Fruit fly (Drosophila melanogaster): Measurements from ENCODE around the gene Cyp9f3.

The Cyp9f3 gene

dm6 chr3R:12408160-12408559 is 9.4 kb upstream of the Cyp9f3 start, which contains the start of gene CG5196 (continued):
- TF ChIP-seq stc (GFP tag; IDR thresholded peaks at IDR 0.05) (0 out of 2 replicates have a peak, but pooled peaks have one; percentile 25), Blimp-1 (GFP tag; optimal IDR thresholded peaks at IDR 0.05) (no peak), ara (GFP tag; IDR thresholded peaks at IDR 0.05) (no peak), tgo (GFP tag; IDR thresholded peaks at IDR 0.05) (no peak), CG1832 (GFP tag; optimal IDR thresholded peaks at IDR 0.05) (no peak), CG12219 (GFP tag; optimal IDR thresholded peaks at IDR 0.05) (no peak), jing (GFP tag; optimal IDR thresholded peaks at IDR 0.05) (no peak), pb (GFP tag; optimal IDR thresholded peaks at IDR 0.05) (peak; percentile 26), yki (optimal IDR thresholded peaks at IDR 0.05) (no peak), wek (GFP tag; optimal IDR thresholded peaks at IDR 0.05) (peak; percentile 9), eyg (GFP tag; optimal IDR thresholded peaks at IDR 0.05) (no peak), CG31388 (GFP tag; optimal IDR thresholded peaks at IDR 0.05) (no peak), Hsf (GFP tag; optimal IDR thresholded peaks at IDR 0.05) (no peak), CG30403 (GFP tag; optimal IDR thresholded peaks at IDR 0.05) (no peak), NK7.1 (GFP tag; optimal IDR thresholded peaks at IDR 0.05) (no peak), CG8924 (tag; optimal IDR thresholded peaks at IDR 0.05) (peak; percentile 17), danr (GFP tag; IDR thresholded peaks at IDR 0.05) (no peak), Dad (GFP tag; optimal IDR thresholded peaks at IDR 0.05) (no peak), CG3065 (GFP tag; optimal IDR thresholded peaks at IDR 0.05) (no peak), CG13775 (GFP tag; optimal IDR thresholded peaks at IDR 0.05) (no peak), tna (GFP tag; IDR thresholded peaks at IDR 0.05; ENCODE audit: partially characterized antibody) (peak; percentile 52), Neu2 (GFP tag; optimal IDR thresholded peaks at IDR 0.05; ENCODE audit: borderline replicate concordance) (no peak), p53 (GFP tag; optimal IDR thresholded peaks at IDR 0.05) (no peak), klu (GFP tag; IDR thresholded peaks at IDR 0.05) (no peak), CG1024 (GFP tag; IDR thresholded peaks at IDR 0.05) (no peak), CG17802 (tag; optimal IDR thresholded peaks at IDR 0.05) (no peak), CG6765 (GFP tag; optimal IDR thresholded peaks at IDR 0.05) (no peak), cad (GFP tag; optimal IDR thresholded peaks at IDR 0.05) (no peak), Xbp1 (GFP tag; optimal IDR thresholded peaks at IDR 0.05) (peak; percentile 12), pzg (GFP tag; optimal IDR thresholded peaks at IDR 0.05) (peak; percentile 86), CG4404 (GFP tag; IDR thresholded peaks at IDR 0.05) (no peak), CG8388 (GFP tag; optimal IDR thresholded peaks at IDR 0.05) (no peak), dan (GFP tag; IDR thresholded peaks at IDR 0.05) (no peak), BEAF-32 (GFP tag; optimal IDR thresholded peaks at IDR 0.05) (peak; percentile 73), schlank (tag; optimal IDR thresholded peaks at IDR 0.05) (no peak), CG1529 (GFP tag; optimal IDR thresholded peaks at IDR 0.05) (no peak), lilli (GFP tag; optimal IDR thresholded peaks at IDR 0.05) (peak; percentile 11), CG10274 (GFP tag; optimal IDR thresholded peaks at IDR 0.05) (no peak), CG1603 (tag; optimal IDR thresholded peaks at IDR 0.05) (peak; percentile 76), CG10366 (GFP tag; IDR thresholded peaks at IDR 0.05) (no peak), CG12155 (GFP tag; optimal IDR thresholded peaks at IDR 0.05) (no peak), CG30431 (GFP tag; optimal IDR thresholded peaks at IDR 0.05) (no peak), CG18619 (GFP tag; optimal IDR thresholded peaks at IDR 0.05) (no peak), Elba2 (GFP tag; optimal IDR thresholded peaks at IDR 0.05) (no peak), dpn (GFP tag; optimal IDR thresholded peaks at IDR 0.05) (no peak), Hr39 (optimal IDR thresholded peaks at IDR 0.05) (no peak), fd64A (GFP tag; optimal IDR thresholded peaks at IDR 0.05) (no peak), CG18476 (GFP tag; optimal IDR thresholded peaks at IDR 0.05) (no peak), Dbx (GFP tag; IDR thresholded peaks at IDR 0.05) (no peak), zf30C (GFP tag; optimal IDR thresholded peaks at IDR 0.05) (no peak), Dip2 (GFP tag; IDR thresholded peaks at IDR 0.05) (no peak), pita (GFP tag; optimal IDR thresholded peaks at IDR 0.05) (no peak), dmrt11E (tag; optimal IDR thresholded peaks at IDR 0.05) (no peak)

Data from whole organism, embryonic.